Worm (Caenorhabditis elegans) whole organism, L4 larva: ENCODE measurements around the gene F54B8.1.

Source experiments
- F44E2.7 ChIP-seq: fragments of 200-800 bp; sonication (Bioruptor generic); IDR thresholded peaks from 2 replicates; pipeline ENCODE4 v2.1.2; 2022; ENCODE audit warnings: missing genetic modification characterization, missing compliant biosample characterization
- Y48G9A.11 ChIP-seq: fragments of 200-800 bp; sonication (Bioruptor generic); IDR thresholded peaks from 2 replicates; pipeline ENCODE4 v1.3.6; 2022; ENCODE audit warnings: missing genetic modification reagents, missing genetic modification characterization, missing compliant biosample characterization
- Y75B8A.6 ChIP-seq: fragments of 200-800 bp; sonication (Bioruptor generic); IDR thresholded peaks from 2 replicates; pipeline ENCODE4 v1.3.6; 2022; ENCODE audit warnings: missing genetic modification reagents, missing genetic modification characterization, missing compliant biosample characterization
- aha-1 ChIP-seq: fragments of 150-350 bp; peaks from one replicate; lab custom pipeline; 2014; ENCODE audit warnings: missing biosample characterization, missing genetic modification characterization
- attf-4 ChIP-seq: sonication (generic microtip); optimal IDR thresholded peaks from 3 replicates; lab custom pipeline; 2017; ENCODE audit warnings: missing biosample characterization, missing genetic modification characterization
- ceh-20 ChIP-seq: fragments of 200-800 bp; sonication (Bioruptor generic); IDR thresholded peaks from 2 replicates; pipeline ENCODE4 v1.3.6; 2022; ENCODE audit warnings: missing genetic modification reagents, missing genetic modification characterization, missing compliant biosample characterization
- ceh-28 ChIP-seq: fragments of 150-350 bp; optimal IDR thresholded peaks from 2 replicates; lab custom pipeline; 2014; ENCODE audit warnings: missing biosample characterization, missing genetic modification reagents, missing genetic modification characterization
- ceh-82 ChIP-seq: sonication (generic microtip); optimal IDR thresholded peaks from 2 replicates; lab custom pipeline; 2017; ENCODE audit warnings: missing biosample characterization, missing genetic modification characterization
- ctbp-1 ChIP-seq: fragments of 200-800 bp; sonication (Bioruptor generic); IDR thresholded peaks from 2 replicates; pipeline ENCODE4 v1.3.6; 2022; ENCODE audit warnings: missing genetic modification reagents, missing genetic modification characterization, missing compliant biosample characterization
- daf-16 ChIP-seq, 3 experiments: sonication (generic microtip); optimal IDR thresholded peaks; 2 replicates each; lab custom pipeline; 2016 to 2017; ENCODE audit warnings: missing genetic modification characterization in 3 of 3, missing genetic modification reagents in 3 of 3, mild to moderate bottlenecking in 2 of 3, missing compliant biosample characterization in 2 of 3, missing biosample characterization in 1 of 3, moderate library complexity in 1 of 3
- dmd-6 ChIP-seq: fragments of 200-800 bp; sonication (Bioruptor generic); IDR thresholded peaks from 2 replicates; pipeline ENCODE4 v1.3.6; 2022; ENCODE audit warnings: missing genetic modification reagents, missing genetic modification characterization, missing compliant biosample characterization
- dmd-8 ChIP-seq: fragments of 200-800 bp; sonication (Bioruptor generic); IDR thresholded peaks from 2 replicates; pipeline ENCODE4 v1.3.6; 2022; ENCODE audit warnings: missing genetic modification characterization, missing compliant biosample characterization
- dpl-1 ChIP-seq: fragments of 150-350 bp; optimal IDR thresholded peaks from 2 replicates; lab custom pipeline; 2014; ENCODE audit warnings: missing biosample characterization, missing genetic modification reagents, missing genetic modification characterization
- duxl-1 ChIP-seq: sonication (generic microtip); optimal IDR thresholded peaks from 2 replicates; lab custom pipeline; 2016; ENCODE audit warnings: mild to moderate bottlenecking, missing genetic modification characterization, moderate library complexity, missing compliant biosample characterization; ENCODE audit not compliant: poor library complexity
- dve-1 ChIP-seq: sonication (generic microtip); optimal IDR thresholded peaks from 2 replicates; lab custom pipeline; 2017; ENCODE audit warnings: antibody characterized with exemption, mild to moderate bottlenecking, missing genetic modification characterization, missing compliant biosample characterization; ENCODE audit not compliant: insufficient read depth
- egl-43 ChIP-seq: fragments of 200-800 bp; sonication (Bioruptor generic); IDR thresholded peaks from 2 replicates; pipeline ENCODE4 v1.3.6; 2022; ENCODE audit warnings: missing genetic modification reagents, missing genetic modification characterization, missing compliant biosample characterization
- gei-8 ChIP-seq: fragments of 200-800 bp; sonication (Bioruptor generic); optimal IDR thresholded peaks from 2 replicates; lab custom pipeline; 2018; ENCODE audit warnings: mild to moderate bottlenecking, missing genetic modification characterization, missing compliant biosample characterization
- lin-1 ChIP-seq: fragments of 200-800 bp; sonication (Bioruptor generic); IDR thresholded peaks from 2 replicates; pipeline ENCODE4 v1.3.6; 2022; ENCODE audit warnings: missing genetic modification reagents, missing genetic modification characterization, missing compliant biosample characterization
- lir-3 ChIP-seq: sonication (generic microtip); optimal IDR thresholded peaks from 2 replicates; lab custom pipeline; 2016; ENCODE audit warnings: mild to moderate bottlenecking, missing genetic modification characterization, missing compliant biosample characterization
- lsy-2 ChIP-seq, 2 experiments: fragments of 150-350 bp in 1 of 2; sonication (generic microtip) in 1 of 2; optimal IDR thresholded peaks; 2 replicates each; lab custom pipeline; 2014 to 2017; ENCODE audit warnings: missing biosample characterization in 2 of 2, missing genetic modification characterization in 2 of 2
- madf-5 ChIP-seq, 2 experiments: fragments of 200-800 bp; sonication (Bioruptor generic); IDR thresholded peaks; 2 replicates each; pipeline ENCODE4 v1.3.6; 2022; ENCODE audit warnings: missing compliant biosample characterization in 2 of 2, missing genetic modification characterization in 2 of 2
- madf-9 ChIP-seq: fragments of 200-800 bp; sonication (Bioruptor generic); conservative IDR thresholded peaks from 2 replicates; pipeline ENCODE4 v1.3.6; 2022; ENCODE audit warnings: missing genetic modification reagents, missing genetic modification characterization, missing compliant biosample characterization
- mdl-1 ChIP-seq, 2 experiments: fragments of 150-350 bp in 1 of 2; sonication (generic microtip) in 1 of 2; optimal IDR thresholded peaks; 2 replicates each; lab custom pipeline; 2014 to 2017; ENCODE audit warnings: missing biosample characterization in 2 of 2, missing genetic modification characterization in 2 of 2
- mdt-29 ChIP-seq: fragments of 200-800 bp; sonication (Bioruptor generic); IDR thresholded peaks from 2 replicates; pipeline ENCODE4 v1.3.6; 2022; ENCODE audit warnings: missing genetic modification reagents, missing genetic modification characterization, missing compliant biosample characterization
- mxl-2 ChIP-seq: fragments of 200-800 bp; sonication (Bioruptor generic); conservative IDR thresholded peaks from 2 replicates; pipeline ENCODE4 v1.3.6; 2022; ENCODE audit warnings: missing genetic modification reagents, missing genetic modification characterization, missing compliant biosample characterization
- mxl-3 ChIP-seq: fragments of 200-800 bp; sonication (Bioruptor generic); optimal IDR thresholded peaks from 2 replicates; lab custom pipeline; 2018; ENCODE audit warnings: mild to moderate bottlenecking, missing genetic modification characterization, missing compliant biosample characterization
- nhr-25 ChIP-seq: sonication (generic microtip); optimal IDR thresholded peaks from 2 replicates; lab custom pipeline; 2017; ENCODE audit warnings: missing genetic modification characterization, mild to moderate bottlenecking, missing compliant biosample characterization, antibody characterized with exemption, moderate library complexity, borderline replicate concordance; ENCODE audit not compliant: insufficient read depth
- nhr-28 ChIP-seq: fragments of 150-350 bp; optimal IDR thresholded peaks from 2 replicates; lab custom pipeline; 2014; ENCODE audit warnings: missing biosample characterization, missing genetic modification characterization
- nhr-76 ChIP-seq: fragments of 150-350 bp; optimal IDR thresholded peaks from 2 replicates; lab custom pipeline; 2014; ENCODE audit warnings: missing biosample characterization, missing genetic modification characterization
- set-16 ChIP-seq: fragments of 200-800 bp; sonication (Bioruptor generic); IDR thresholded peaks from 2 replicates; pipeline ENCODE4 v1.3.6; 2022; ENCODE audit warnings: missing genetic modification reagents, missing genetic modification characterization, missing compliant biosample characterization
- spr-3 ChIP-seq: fragments of 200-800 bp; sonication (Bioruptor generic); optimal IDR thresholded peaks from 2 replicates; lab custom pipeline; 2018; ENCODE audit warnings: mild to moderate bottlenecking, missing genetic modification characterization, missing compliant biosample characterization
- unc-130 ChIP-seq: sonication (generic microtip); optimal IDR thresholded peaks from 2 replicates; lab custom pipeline; 2016; ENCODE audit warnings: missing genetic modification reagents, missing genetic modification characterization, missing compliant biosample characterization
- unc-62 ChIP-seq, 3 experiments: fragments of 150-350 bp in 1 of 3; sonication (generic microtip); optimal IDR thresholded peaks in 2 of 3; peaks in 1 of 3; 1 replicate in 1 of 3; 2 replicates in 2 of 3; lab custom pipeline; 2014 to 2017; ENCODE audit warnings: missing biosample characterization in 3 of 3, missing genetic modification characterization in 3 of 3, missing genetic modification reagents in 3 of 3, missing genotype in 1 of 3

F54B8.1 gene

ce11 chrV:15767385-15767784 is 43.2 kb upstream of the F54B8.1 start (continued):
- TF ChIP-seq Y75B8A.6 (GFP tag; lab: Robert Waterston, UW) (peak; percentile 78; the same call in 1 of the 2 replicates), set-16 (peak; percentile 55), ctbp-1 (peak; percentile 80), dmd-6 (0 out of 2 replicates have a peak, but pooled peaks have one; percentile 9), dmd-8 (peak; percentile 94), F44E2.7 (GFP tag; lab: Robert Waterston, UW) (peak; percentile 71; the same call in 1 of the 2 replicates), madf-5 (GFP tag; IDR thresholded peaks at IDR 0.05; lab: Robert Waterston, UW) (peak in 1 of 2 experiments; percentile 73; a peak in 1 of 4 replicates), Y48G9A.11 (GFP tag; lab: Robert Waterston, UW) (peak; percentile 75)
- TF ChIP-seq, all 104 proteins: peak for 34; not testable (repeated sequence) for 70

ce11 chrV:15769072-15769471 is 41.5 kb upstream of the F54B8.1 start, which contains the start of gene F57A10.4:
TSS of gene F57A10.4 (plus strand) at chrV:15769438.
- TF ChIP-seq ceh-28 (tag; lab: Kevin White, UChicago) = no peak
- TF ChIP-seq unc-130 (GFP tag; lab: Kevin White, UChicago) = peak; percentile 56
- TF ChIP-seq, all 104 proteins: peak for 1

ce11 chrV:15773141-15773540 is 37.4 kb upstream of the F54B8.1 start, which contains the start of gene nhr-60:
TSS of gene nhr-60 (minus strand) at chrV:15773241.
- TF ChIP-seq mxl-3 (no peak), dpl-1 (no peak), ceh-20 (GFP tag; lab: Robert Waterston, UW) (no peak), duxl-1 (tag; lab: Kevin White, UChicago) (no peak), lir-3 (tag; lab: Kevin White, UChicago) (no peak), ceh-82 (tag; lab: Kevin White, UChicago) (no peak), lsy-2 (tag; optimal IDR thresholded peaks at IDR 0.05; lab: Kevin White, UChicago) (no peak)

DNA sequence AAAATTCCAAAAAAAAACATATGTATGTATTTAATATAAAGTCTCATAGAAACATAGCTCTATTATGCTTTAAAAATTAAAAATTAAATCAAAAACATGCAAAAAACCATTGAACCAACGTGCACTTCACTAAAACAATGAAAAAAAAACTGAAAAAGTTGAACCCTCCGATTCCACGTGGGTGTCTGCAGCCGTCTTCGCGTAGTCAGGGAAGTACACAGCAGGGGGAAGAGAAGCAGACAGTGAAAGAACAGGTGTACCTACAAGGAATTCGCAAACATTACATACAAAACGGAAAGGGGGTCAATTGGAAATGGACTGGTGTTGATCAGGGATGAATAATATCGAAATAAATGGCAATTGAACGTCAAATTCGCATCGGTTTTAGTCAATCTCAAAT is 36.6 kb upstream of the F54B8.1 start:
- TF ChIP-seq lin-1 (GFP tag; lab: Robert Waterston, UW) (no peak), dve-1 (tag; lab: Kevin White, UChicago) (no peak), mxl-3 (peak; percentile 80), ceh-20 (GFP tag; lab: Robert Waterston, UW) (no peak), mxl-2 (no peak), dmd-6 (peak; percentile 46; the same call in 1 of the 2 replicates), daf-16 (GFP tag; optimal IDR thresholded peaks at IDR 0.05; lab: Kevin White, UChicago) (no peak), daf-16 (tag; optimal IDR thresholded peaks at IDR 0.05; lab: Kevin White, UChicago) (peak; percentile 55), nhr-76 (tag; lab: Kevin White, UChicago) (no peak), nhr-28 (tag; lab: Kevin White, UChicago) (peak; percentile 21), mdl-1 (tag; optimal IDR thresholded peaks at IDR 0.05; lab: Kevin White, UChicago) (peak; percentile 16 to 53)

ce11 chrV:15776651-15777050 is 33.9 kb upstream of the F54B8.1 start, which contains the start of gene nhr-283:
TSS of gene nhr-283 (minus strand) at chrV:15776751.
- TF ChIP-seq madf-9 (GFP tag; lab: Robert Waterston, UW) (no peak), unc-62 (GFP tag; optimal IDR thresholded peaks at IDR 0.05 in 1 of 2; lab: Kevin White, UChicago) (peak in 1 of 2 experiments; percentile 55), unc-62 (tag; optimal IDR thresholded peaks at IDR 0.05; lab: Kevin White, UChicago) (no peak), ceh-20 (GFP tag; lab: Robert Waterston, UW) (no peak)
- TF ChIP-seq, all 104 proteins: peak for 1

DNA sequence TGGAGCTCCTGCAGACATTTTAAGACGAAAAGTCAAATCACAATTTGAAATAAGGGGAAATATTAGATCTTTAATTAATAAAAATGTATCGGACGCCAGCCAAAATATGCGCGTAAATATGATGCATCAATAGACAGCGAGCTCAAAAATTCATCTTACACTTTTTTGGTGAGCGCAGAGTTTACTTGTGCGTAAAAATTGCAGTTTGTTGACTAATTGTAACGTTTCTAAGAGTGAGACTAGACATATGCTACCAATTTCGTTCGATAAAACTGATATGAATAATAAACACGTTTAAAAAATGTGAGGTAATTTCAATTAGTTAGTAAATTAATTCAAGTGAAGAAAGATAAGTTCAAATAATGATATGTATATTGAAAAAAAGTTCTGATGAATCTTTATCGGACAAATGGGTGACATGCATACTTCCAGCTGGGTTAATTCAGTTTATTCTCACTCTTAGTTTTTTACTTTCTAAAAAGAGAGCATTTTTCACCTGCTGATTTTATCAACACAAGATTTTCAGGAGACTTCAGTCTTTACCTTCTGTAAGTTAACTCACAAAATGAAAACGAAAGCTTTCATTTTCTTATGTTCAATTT is 31.3 kb upstream of the F54B8.1 start, which contains the start of the genes nhr-285 and irld-52:
Gene nhr-285 (minus strand): TSS at position 101 of the 602 bp plus-strand sequence.
Gene irld-52 (plus strand): TSS at position 552 of the 602 bp plus-strand sequence.
- no peak for TF ChIP-seq aha-1 (tag; lab: Kevin White, UChicago)
- TF ChIP-seq mdt-29 (GFP tag; lab: Robert Waterston, UW) = no peak
- no peak for TF ChIP-seq egl-43 (GFP tag; lab: Robert Waterston, UW)
- TF ChIP-seq gei-8 (GFP tag; lab: Kevin White, UChicago) = no peak
- TF ChIP-seq nhr-25 (tag; lab: Kevin White, UChicago) = no peak
- TF ChIP-seq mxl-3 = no peak
- no peak for TF ChIP-seq spr-3 (GFP tag; lab: Kevin White, UChicago)
- TF ChIP-seq attf-4 (tag; lab: Kevin White, UChicago) = no peak
